Worm (Caenorhabditis elegans) whole organism, late embryonic: ENCODE results near the gene let-60.

ENCODE experiments used
- F13H6.1 ChIP-seq: sonication (generic microtip); optimal IDR thresholded peaks from 2 replicates; lab custom pipeline; 2016; ENCODE audit warnings: missing genetic modification characterization, missing compliant biosample characterization
- ama-1 ChIP-seq: fragments of 150-350 bp; optimal IDR thresholded peaks from 2 replicates; lab custom pipeline; 2014
- ceh-9 ChIP-seq: sonication (generic microtip); optimal IDR thresholded peaks from 2 replicates; lab custom pipeline; 2016; ENCODE audit warnings: mild to moderate bottlenecking, missing genetic modification characterization, inconsistent platforms, missing compliant biosample characterization
- nhr-232 ChIP-seq: sonication (generic microtip); optimal IDR thresholded peaks from 2 replicates; lab custom pipeline; 2016; ENCODE audit warnings: missing genetic modification characterization, missing compliant biosample characterization
- pqm-1 ChIP-seq: sonication (generic microtip); optimal IDR thresholded peaks from 2 replicates; lab custom pipeline; 2016; ENCODE audit warnings: missing genetic modification characterization, missing compliant biosample characterization

DNA sequence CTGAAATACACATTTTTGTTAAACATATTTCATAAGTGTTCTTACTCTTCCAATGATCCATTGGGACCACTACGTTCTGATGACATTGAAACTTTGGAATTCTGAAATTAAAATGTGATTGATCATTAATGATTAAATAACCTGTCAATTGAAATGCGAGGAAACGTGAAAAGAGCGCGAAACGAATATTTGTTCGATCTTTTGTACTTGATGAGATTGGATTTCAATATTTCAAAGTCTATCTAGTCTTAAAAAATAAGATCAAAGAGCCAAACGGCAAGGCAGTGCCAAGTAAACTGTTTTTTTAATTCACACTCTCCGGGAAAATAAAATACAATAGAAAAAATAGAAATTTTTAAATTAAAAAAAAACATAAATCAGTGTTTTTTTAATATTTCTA, 9.0 kb downstream of the let-60 start, which contains the start of gene ZK792.4:
- no peak for TF ChIP-seq F13H6.1 (tag; lab: Kevin White, UChicago)
- TF ChIP-seq pqm-1 (tag; lab: Kevin White, UChicago), result no peak
- no peak for TF ChIP-seq ama-1 (lab: Kevin White, UChicago)
- TF ChIP-seq ceh-9 (tag; lab: Kevin White, UChicago), result no peak
- no peak for TF ChIP-seq nhr-232
